Worm (Caenorhabditis elegans) whole organism, L1 larva: ENCODE data around the gene T18D3.9.

Experiments used
- C16A3.4 ChIP-seq: fragments of 150-350 bp; optimal IDR thresholded peaks from 2 replicates; lab custom pipeline; 2014; ENCODE audit warnings: missing biosample characterization, missing genetic modification characterization
- C34B4.2 ChIP-seq: sonication (generic microtip); optimal IDR thresholded peaks from 2 replicates; lab custom pipeline; 2017; ENCODE audit warnings: mild to moderate bottlenecking, missing genetic modification characterization, missing compliant biosample characterization
- aly-2 ChIP-seq: fragments of 150-350 bp; optimal IDR thresholded peaks from 2 replicates; lab custom pipeline; 2014; ENCODE audit warnings: missing biosample characterization, missing genetic modification characterization
- blmp-1 ChIP-seq: fragments of 150-350 bp; optimal IDR thresholded peaks from 2 replicates; lab custom pipeline; 2014; ENCODE audit warnings: missing biosample characterization, missing genetic modification characterization
- ceh-63 ChIP-seq: fragments of 200-800 bp; sonication (Bioruptor generic); optimal IDR thresholded peaks from 2 replicates; lab custom pipeline; 2018; ENCODE audit warnings: mild to moderate bottlenecking, missing genetic modification characterization, missing compliant biosample characterization
- ceh-88 ChIP-seq: fragments of 200-800 bp; sonication (Bioruptor generic); IDR thresholded peaks from 2 replicates; pipeline ENCODE4 v1.3.6; 2022; ENCODE audit warnings: missing genetic modification characterization, missing compliant biosample characterization
- ces-1 ChIP-seq: fragments of 150-350 bp; optimal IDR thresholded peaks from 2 replicates; lab custom pipeline; 2014; ENCODE audit warnings: missing biosample characterization, missing genetic modification reagents, missing genetic modification characterization
- dsc-1 ChIP-seq: sonication (generic microtip); optimal IDR thresholded peaks from 2 replicates; lab custom pipeline; 2016; ENCODE audit warnings: mild to moderate bottlenecking, missing genetic modification characterization, missing compliant biosample characterization
- efl-1 ChIP-seq, 4 experiments: fragments of 150-350 bp; optimal IDR thresholded peaks in 3 of 4; peaks in 1 of 4; 1 replicate in 1 of 4; 2 replicates in 3 of 4; lab custom pipeline; 2014; ENCODE audit warnings: missing biosample characterization in 2 of 4, missing genetic modification characterization in 2 of 4, missing genetic modification reagents in 2 of 4
- elt-2 ChIP-seq: sonication (generic microtip); optimal IDR thresholded peaks from 2 replicates; lab custom pipeline; 2016; ENCODE audit warnings: missing genetic modification characterization, mild to moderate bottlenecking, inconsistent platforms, missing compliant biosample characterization, missing genetic modification reagents
- elt-3 ChIP-seq, 6 experiments: fragments of 150-350 bp in 1 of 6; sonication (generic microtip); optimal IDR thresholded peaks; 2 replicates each; lab custom pipeline; 2017 to 2018; ENCODE audit warnings: missing biosample characterization in 6 of 6, missing genetic modification characterization in 6 of 6, inconsistent platforms in 1 of 6
- fkh-10 ChIP-seq: sonication (generic microtip); optimal IDR thresholded peaks from 2 replicates; lab custom pipeline; 2017; ENCODE audit warnings: missing biosample characterization, missing genetic modification reagents, missing genetic modification characterization
- fkh-4 ChIP-seq: sonication (generic microtip); optimal IDR thresholded peaks from 2 replicates; lab custom pipeline; 2016; ENCODE audit warnings: missing compliant biosample characterization, missing genetic modification characterization, borderline replicate concordance
- fkh-8 ChIP-seq: sonication (generic microtip); optimal IDR thresholded peaks from 2 replicates; lab custom pipeline; 2016; ENCODE audit warnings: mild to moderate bottlenecking, missing genetic modification characterization, missing compliant biosample characterization
- grh-1 ChIP-seq: fragments of 200-800 bp; sonication (Bioruptor generic); IDR thresholded peaks from 2 replicates; pipeline ENCODE4 v1.3.6; 2022; ENCODE audit warnings: missing genetic modification reagents, missing genetic modification characterization, missing compliant biosample characterization
- hlh-17 ChIP-seq: fragments of 200-800 bp; sonication (Bioruptor generic); optimal IDR thresholded peaks from 2 replicates; lab custom pipeline; 2018; ENCODE audit warnings: missing genetic modification characterization, mild to moderate bottlenecking, missing compliant biosample characterization, moderate library complexity, borderline replicate concordance
- isw-1 ChIP-seq: fragments of 200-800 bp; sonication (Bioruptor generic); IDR thresholded peaks from 2 replicates; pipeline ENCODE4 v1.3.6; 2022; ENCODE audit warnings: missing genetic modification characterization, missing compliant biosample characterization
- lin-14 ChIP-seq: fragments of 200-800 bp; sonication (Bioruptor generic); optimal IDR thresholded peaks from 2 replicates; lab custom pipeline; 2018; ENCODE audit warnings: mild to moderate bottlenecking, missing genetic modification characterization, moderate library complexity, missing compliant biosample characterization
- lin-35 ChIP-seq, 2 experiments: fragments of 150-350 bp; optimal IDR thresholded peaks; 2 replicates each; lab custom pipeline; 2014; ENCODE audit warnings: missing biosample characterization in 2 of 2, missing genetic modification characterization in 2 of 2, missing genetic modification reagents in 2 of 2
- lir-3 ChIP-seq: sonication (generic microtip); optimal IDR thresholded peaks from 2 replicates; lab custom pipeline; 2016; ENCODE audit warnings: mild to moderate bottlenecking, missing genetic modification characterization, moderate library complexity, missing compliant biosample characterization; ENCODE audit not compliant: poor library complexity
- mdl-1 ChIP-seq, 2 experiments: fragments of 150-350 bp; optimal IDR thresholded peaks; 2 replicates each; lab custom pipeline; 2014 to 2017; ENCODE audit warnings: missing biosample characterization in 2 of 2, missing genetic modification characterization in 2 of 2, inconsistent platforms in 1 of 2
- mef-2 ChIP-seq: fragments of 150-350 bp; optimal IDR thresholded peaks from 2 replicates; lab custom pipeline; 2014; ENCODE audit warnings: missing biosample characterization, missing genetic modification characterization
- nhr-11 ChIP-seq: fragments of 150-350 bp; optimal IDR thresholded peaks from 2 replicates; lab custom pipeline; 2014; ENCODE audit warnings: missing biosample characterization, missing genetic modification characterization
- nhr-19 ChIP-seq: fragments of 200-800 bp; sonication (Bioruptor generic); conservative IDR thresholded peaks from 2 replicates; pipeline ENCODE4 v1.3.6; 2022; ENCODE audit warnings: missing genetic modification characterization, missing compliant biosample characterization
- nhr-20 ChIP-seq: sonication (generic microtip); optimal IDR thresholded peaks from 2 replicates; lab custom pipeline; 2016; ENCODE audit warnings: mild to moderate bottlenecking, missing genetic modification characterization, missing compliant biosample characterization
- nhr-28 ChIP-seq: fragments of 150-350 bp; optimal IDR thresholded peaks from 2 replicates; lab custom pipeline; 2014; ENCODE audit warnings: missing biosample characterization, missing genetic modification characterization
- nhr-47 ChIP-seq: sonication (generic microtip); optimal IDR thresholded peaks from 2 replicates; lab custom pipeline; 2016; ENCODE audit warnings: mild to moderate bottlenecking, missing genetic modification characterization, moderate library complexity, missing compliant biosample characterization
- nhr-71 ChIP-seq: sonication (generic microtip); optimal IDR thresholded peaks from 2 replicates; lab custom pipeline; 2016; ENCODE audit warnings: mild to moderate bottlenecking, missing genetic modification characterization, moderate library complexity, missing compliant biosample characterization
- nhr-85 ChIP-seq: sonication (generic microtip); peaks from one replicate; lab custom pipeline; 2016; ENCODE audit warnings: missing genetic modification characterization, inconsistent platforms, missing compliant biosample characterization
- nhr-90 ChIP-seq: sonication (generic microtip); optimal IDR thresholded peaks from 2 replicates; lab custom pipeline; 2016; ENCODE audit warnings: mild to moderate bottlenecking, missing genetic modification characterization, missing compliant biosample characterization; ENCODE audit not compliant: poor library complexity
- pag-3 ChIP-seq: sonication (generic microtip); optimal IDR thresholded peaks from 2 replicates; lab custom pipeline; 2017; ENCODE audit warnings: missing genetic modification characterization, mild to moderate bottlenecking, missing compliant biosample characterization, antibody characterized with exemption, borderline replicate concordance; ENCODE audit not compliant: insufficient read depth
- pax-3 ChIP-seq: fragments of 200-800 bp; sonication (Bioruptor generic); optimal IDR thresholded peaks from 2 replicates; lab custom pipeline; 2018; ENCODE audit warnings: mild to moderate bottlenecking, missing genetic modification characterization, moderate library complexity, missing compliant biosample characterization
- pqm-1 ChIP-seq: sonication (generic microtip); optimal IDR thresholded peaks from 3 replicates; lab custom pipeline; 2017; ENCODE audit warnings: missing biosample characterization, missing genetic modification characterization
- skn-1 ChIP-seq: fragments of 150-350 bp; optimal IDR thresholded peaks from 2 replicates; lab custom pipeline; 2014; ENCODE audit warnings: missing biosample characterization, missing genetic modification characterization
- snpc-4 ChIP-seq: fragments of 150-350 bp; optimal IDR thresholded peaks from 2 replicates; lab custom pipeline; 2014; ENCODE audit warnings: missing biosample characterization, missing genetic modification characterization
- snu-23 ChIP-seq: sonication (generic microtip); optimal IDR thresholded peaks from 2 replicates; lab custom pipeline; 2016; ENCODE audit warnings: missing genetic modification characterization, missing compliant biosample characterization
- swsn-7 ChIP-seq: sonication (generic microtip); optimal IDR thresholded peaks from 2 replicates; lab custom pipeline; 2016; ENCODE audit warnings: missing genetic modification characterization, missing compliant biosample characterization
- tbx-2 ChIP-seq: sonication (generic microtip); optimal IDR thresholded peaks from 2 replicates; lab custom pipeline; 2016; ENCODE audit warnings: missing genetic modification characterization, missing compliant biosample characterization
- unc-98 ChIP-seq: fragments of 200-800 bp; sonication (Bioruptor generic); IDR thresholded peaks from 2 replicates; pipeline ENCODE4 v1.3.6; 2022; ENCODE audit warnings: missing genetic modification characterization, missing compliant biosample characterization
- zag-1 ChIP-seq: fragments of 150-350 bp; optimal IDR thresholded peaks from 2 replicates; lab custom pipeline; 2014; ENCODE audit warnings: missing biosample characterization, missing genetic modification characterization
- zip-4 ChIP-seq: fragments of 200-800 bp; sonication (Bioruptor generic); optimal IDR thresholded peaks from 2 replicates; lab custom pipeline; 2018; ENCODE audit warnings: mild to moderate bottlenecking, missing genetic modification characterization, moderate library complexity, missing compliant biosample characterization

The T18D3.9 gene

ce11 chrX:12436486-12436885, 17.8 kb downstream of the T18D3.9 start:
- TF ChIP-seq ceh-88 (GFP tag; lab: Robert Waterston, UW) (no peak), dsc-1 (tag; lab: Kevin White, UChicago) (peak; percentile 19)

ce11 chrX:12435246-12435645, 19.0 kb downstream of the T18D3.9 start:
- TF ChIP-seq aly-2 (no peak), pqm-1 (tag; lab: Kevin White, UChicago) (no peak), ces-1 (no peak), lin-35 (GFP tag; optimal IDR thresholded peaks at IDR 0.05; lab: Kevin White, UChicago) (peak in 1 of 2 experiments; percentile 4), elt-2 (tag; lab: Kevin White, UChicago) (peak; percentile 32), pax-3 (tag; lab: Kevin White, UChicago) (no peak), snpc-4 (no peak), blmp-1 (no peak), unc-98 (GFP tag; lab: Robert Waterston, UW) (no peak), C34B4.2 (tag; lab: Kevin White, UChicago) (no peak), zip-4 (GFP tag; lab: Kevin White, UChicago) (no peak), isw-1 (no peak), swsn-7 (tag; lab: Kevin White, UChicago) (no peak), skn-1 (no peak), ceh-63 (GFP tag; lab: Kevin White, UChicago) (no peak)

- TF ChIP-seq nhr-19 (GFP tag; lab: Robert Waterston, UW) (peak; percentile 16; the same call in 1 of the 2 replicates), lir-3 (tag; lab: Kevin White, UChicago) (no peak), mdl-1 (tag; optimal IDR thresholded peaks at IDR 0.05; lab: Kevin White, UChicago) (peak in 1 of 2 experiments; percentile 35), nhr-11 (tag; lab: Kevin White, UChicago) (no peak), swsn-7 (tag; lab: Kevin White, UChicago) (no peak), lin-35 (GFP tag; optimal IDR thresholded peaks at IDR 0.05; lab: Kevin White, UChicago) (peak in 1 of 2 experiments; percentile 4), grh-1 (GFP tag; lab: Robert Waterston, UW) (no peak)
Measured at ce11 chrX:12434086-12434485, 20.2 kb downstream of the T18D3.9 start, which contains the start of gene tsct-1. tsct-1 (plus strand) TSS chrX:12434097.

ce11 chrX:12430309-12430708, 23.9 kb downstream of the T18D3.9 start, which contains the start of gene med-1:
med-1 (plus strand) TSS chrX:12430609.
- no peak for TF ChIP-seq ces-1
- TF ChIP-seq efl-1 (optimal IDR thresholded peaks at IDR 0.05; lab: Kevin White, UChicago), result no peak
- peak in 1 of 2 experiments; percentile 40 for TF ChIP-seq efl-1 (GFP tag; optimal IDR thresholded peaks at IDR 0.05 in 1 of 2; lab: Kevin White, UChicago)
- TF ChIP-seq pag-3 (tag; lab: Kevin White, UChicago), result no peak
- no peak for TF ChIP-seq hlh-17

ce11 chrX:12425427-12425826, 28.8 kb downstream of the T18D3.9 start, which contains the start of gene T24D3.2:
T24D3.2 (plus strand) TSS chrX:12425730.
- TF ChIP-seq nhr-20 (tag; lab: Kevin White, UChicago), result peak; percentile 68
- TF ChIP-seq blmp-1, result peak; percentile 83
- TF ChIP-seq tbx-2, result peak; percentile 66
- no peak for TF ChIP-seq nhr-11 (tag; lab: Kevin White, UChicago)
- TF ChIP-seq lin-14 (GFP tag; lab: Kevin White, UChicago), result peak; percentile 62
- peak; percentile 18 for TF ChIP-seq nhr-47 (tag; lab: Kevin White, UChicago)
- no peak for TF ChIP-seq nhr-28 (tag; lab: Kevin White, UChicago)
- TF ChIP-seq lin-35 (GFP tag; optimal IDR thresholded peaks at IDR 0.05; lab: Kevin White, UChicago), result peak in 1 of 2 experiments; percentile 12
- no peak for TF ChIP-seq mef-2 (tag; lab: Kevin White, UChicago)
- TF ChIP-seq elt-3 (tag; optimal IDR thresholded peaks at IDR 0.05; lab: Kevin White, UChicago), result peak in 5 of 6 experiments; percentile 41 to 78 (median 66)
- TF ChIP-seq C16A3.4 (tag; lab: Kevin White, UChicago), result no peak
- TF ChIP-seq nhr-71 (tag; lab: Kevin White, UChicago), result peak; percentile 72
- TF ChIP-seq pqm-1 (tag; lab: Kevin White, UChicago), result no peak
- TF ChIP-seq fkh-4 (tag; lab: Kevin White, UChicago), result no peak
- peak; percentile 33 for TF ChIP-seq snu-23 (GFP tag; lab: Kevin White, UChicago)
- no peak for TF ChIP-seq zag-1 (tag; lab: Kevin White, UChicago)
- TF ChIP-seq nhr-90 (tag; lab: Kevin White, UChicago), result peak; percentile 36
- peak; percentile 34 for TF ChIP-seq nhr-19 (GFP tag; lab: Robert Waterston, UW)
- no peak for TF ChIP-seq ceh-63 (GFP tag; lab: Kevin White, UChicago)
- TF ChIP-seq nhr-85 (tag; lab: Kevin White, UChicago), result peak; percentile 87
- TF ChIP-seq fkh-8 (tag; lab: Kevin White, UChicago), result no peak
- TF ChIP-seq fkh-10 (GFP tag; lab: Kevin White, UChicago), result no peak
- TF ChIP-seq, all 84 proteins: peak for 12
